Worm (Caenorhabditis elegans): ENCODE data around the gene str-12.
"Not testable (repeated sequence)": the region's sequence is repeated elsewhere in the genome, so short reads cannot be mapped to it uniquely, and the experiment has no call there.

str-12 gene

ce11 chrV:15629543-15629942, 18.9 kb downstream of the str-12 start, which contains the start of gene str-248:
Gene str-248 (minus strand): TSS chrV:15629643.
- no peak for TF ChIP-seq nfya-1 (tag; optimal IDR thresholded peaks at IDR 0.05; ENCODE audit: insufficient read depth)
- no peak for TF ChIP-seq daf-12 (tag; optimal IDR thresholded peaks at IDR 0.05)
- no peak for TF ChIP-seq nhr-77 (tag; optimal IDR thresholded peaks at IDR 0.05)
- TF ChIP-seq nhr-11 (tag; optimal IDR thresholded peaks at IDR 0.05) = no peak
- no peak for TF ChIP-seq nhr-67 (tag; optimal IDR thresholded peaks at IDR 0.05)
- no peak for TF ChIP-seq egl-27 (tag; optimal IDR thresholded peaks at IDR 0.05)
- no peak for TF ChIP-seq ceh-16 (tag; optimal IDR thresholded peaks at IDR 0.05)
- no peak for TF ChIP-seq skn-1 (tag; optimal IDR thresholded peaks at IDR 0.05)
- no peak for TF ChIP-seq elt-3 (tag; optimal IDR thresholded peaks at IDR 0.05)
- no peak for TF ChIP-seq fkh-2 (tag; optimal IDR thresholded peaks at IDR 0.05)
- no peak for TF ChIP-seq jun-1 (tag; optimal IDR thresholded peaks at IDR 0.05)
- TF ChIP-seq R02D3.7 (tag; optimal IDR thresholded peaks at IDR 0.05) = no peak
- TF ChIP-seq zag-1 (tag; optimal IDR thresholded peaks at IDR 0.05) = no peak
- TF ChIP-seq nhr-76 (tag; optimal IDR thresholded peaks at IDR 0.05) = no peak
- TF ChIP-seq ceh-28 (tag; optimal IDR thresholded peaks at IDR 0.05) = no peak

- no peak for TF ChIP-seq nhr-11 (tag; optimal IDR thresholded peaks at IDR 0.05)
- no peak for TF ChIP-seq sea-2 (GFP tag; optimal IDR thresholded peaks at IDR 0.05)
- no peak for TF ChIP-seq egl-27 (tag; optimal IDR thresholded peaks at IDR 0.05)
- TF ChIP-seq unc-39 (tag; optimal IDR thresholded peaks at IDR 0.05) = no peak
- TF ChIP-seq R02D3.7 (tag; optimal IDR thresholded peaks at IDR 0.05) = no peak
- no peak for TF ChIP-seq nhr-237 (tag; optimal IDR thresholded peaks at IDR 0.05)
- TF ChIP-seq tbx-2 (tag; optimal IDR thresholded peaks at IDR 0.05) = no peak
- no peak for TF ChIP-seq nhr-23 (tag; optimal IDR thresholded peaks at IDR 0.05)
- no peak for TF ChIP-seq nhr-76 (tag; optimal IDR thresholded peaks at IDR 0.05)
- no peak for TF ChIP-seq mml-1 (tag; optimal IDR thresholded peaks at IDR 0.05)
- TF ChIP-seq ceh-9 (tag; optimal IDR thresholded peaks at IDR 0.05) = no peak
- TF ChIP-seq nhr-28 (tag; optimal IDR thresholded peaks at IDR 0.05) = no peak
These were observed 28.2 kb downstream of the str-12 start, which contains the start of gene srz-44 for ce11 chrV:15638853-15639252. Gene srz-44 (minus strand): TSS chrV:15638953.

- not testable (repeated sequence) for TF ChIP-seq zag-1 (tag; optimal IDR thresholded peaks at IDR 0.05); nhr-43 (tag; optimal IDR thresholded peaks at IDR 0.05; ENCODE audit: poor library complexity, severe bottlenecking); ceh-9 (tag; optimal IDR thresholded peaks at IDR 0.05)
These were observed 32.5 kb downstream of the str-12 start, which contains the start of gene C55A1.4 for ce11 chrV:15643192-15643591. Gene C55A1.4 (minus strand): TSS chrV:15643292.

- TF ChIP-seq ZK546.5 (tag; optimal IDR thresholded peaks at IDR 0.05) = no peak
- no peak for TF ChIP-seq ama-1 (optimal IDR thresholded peaks at IDR 0.05)
- TF ChIP-seq fkh-2 (tag; optimal IDR thresholded peaks at IDR 0.05) = no peak
- no peak for TF ChIP-seq elt-2 (tag; optimal IDR thresholded peaks at IDR 0.05)
These were observed 33.9 kb downstream of the str-12 start, which contains the start of gene str-23 for ce11 chrV:15644575-15644974. Gene str-23 (plus strand): TSS chrV:15644875.

- TF ChIP-seq pha-4 (tag; optimal IDR thresholded peaks at IDR 0.05) = peak; percentile 58
These were observed 36.9 kb downstream of the str-12 start, which contains the start of the genes C55A1.7 and C55A1.6 for ce11 chrV:15647536-15648085. Gene C55A1.7 (minus strand): TSS chrV:15647636. Gene C55A1.6 (plus strand): TSS chrV:15648035.

- no peak for TF ChIP-seq mdl-1 (tag; optimal IDR thresholded peaks at IDR 0.05)
- no peak for TF ChIP-seq ama-1 (optimal IDR thresholded peaks at IDR 0.05)
- TF ChIP-seq sea-2 (GFP tag; optimal IDR thresholded peaks at IDR 0.05) = no peak
- no peak for TF ChIP-seq zag-1 (tag; optimal IDR thresholded peaks at IDR 0.05)
- no peak for TF ChIP-seq nhr-76 (tag; optimal IDR thresholded peaks at IDR 0.05)
- TF ChIP-seq nhr-28 (tag; optimal IDR thresholded peaks at IDR 0.05) = no peak
- no peak for TF ChIP-seq unc-62 (GFP tag; optimal IDR thresholded peaks at IDR 0.05)
- TF ChIP-seq tbx-2 (tag; optimal IDR thresholded peaks at IDR 0.05) = no peak
- TF ChIP-seq nhr-12 (tag; optimal IDR thresholded peaks at IDR 0.05) = no peak
- no peak for TF ChIP-seq elt-3 (tag; optimal IDR thresholded peaks at IDR 0.05)
- TF ChIP-seq daf-12 (tag; optimal IDR thresholded peaks at IDR 0.05) = no peak
- no peak for TF ChIP-seq mml-1 (tag; optimal IDR thresholded peaks at IDR 0.05)
- no peak for TF ChIP-seq ceh-82 (tag; optimal IDR thresholded peaks at IDR 0.05)
- no peak for TF ChIP-seq nhr-237 (tag; optimal IDR thresholded peaks at IDR 0.05)
- no peak for TF ChIP-seq egl-5 (tag; optimal IDR thresholded peaks at IDR 0.05)
- TF ChIP-seq fos-1 (tag; optimal IDR thresholded peaks at IDR 0.05) = no peak
- no peak for TF ChIP-seq aly-2 (tag; optimal IDR thresholded peaks at IDR 0.05)
- TF ChIP-seq eor-1 (tag; optimal IDR thresholded peaks at IDR 0.05) = no peak
- no peak for TF ChIP-seq ceh-28 (tag; optimal IDR thresholded peaks at IDR 0.05)
These were observed 39.5 kb downstream of the str-12 start, which contains the start of gene sru-42 for ce11 chrV:15650167-15650566. Gene sru-42 (plus strand): TSS chrV:15650467.
